Worm (Caenorhabditis elegans) whole organism, early embryonic: ENCODE results near the gene Y32G9A.5.
A peak's percentile ranks its signal among the peaks of the same experiment; 100 is the strongest.

ENCODE experiments used
- aly-1 ChIP-seq: sonication (generic microtip); optimal IDR thresholded peaks from 2 replicates; lab custom pipeline; 2016; ENCODE audit warnings: missing genetic modification characterization, missing compliant biosample characterization
- ama-1 ChIP-seq: fragments of 150-350 bp; optimal IDR thresholded peaks from 2 replicates; lab custom pipeline; 2014
- ceh-13 ChIP-seq: fragments of 200-800 bp; sonication (Bioruptor generic); optimal IDR thresholded peaks from 2 replicates; lab custom pipeline; 2018; ENCODE audit warnings: mild to moderate bottlenecking, missing genetic modification characterization, missing compliant biosample characterization
- hnd-1 ChIP-seq: sonication (generic microtip); optimal IDR thresholded peaks from 2 replicates; lab custom pipeline; 2016; ENCODE audit warnings: missing genetic modification characterization, missing compliant biosample characterization
- tra-4 ChIP-seq: sonication (generic microtip); optimal IDR thresholded peaks from 2 replicates; lab custom pipeline; 2017; ENCODE audit warnings: missing genetic modification characterization, missing compliant biosample characterization

DNA sequence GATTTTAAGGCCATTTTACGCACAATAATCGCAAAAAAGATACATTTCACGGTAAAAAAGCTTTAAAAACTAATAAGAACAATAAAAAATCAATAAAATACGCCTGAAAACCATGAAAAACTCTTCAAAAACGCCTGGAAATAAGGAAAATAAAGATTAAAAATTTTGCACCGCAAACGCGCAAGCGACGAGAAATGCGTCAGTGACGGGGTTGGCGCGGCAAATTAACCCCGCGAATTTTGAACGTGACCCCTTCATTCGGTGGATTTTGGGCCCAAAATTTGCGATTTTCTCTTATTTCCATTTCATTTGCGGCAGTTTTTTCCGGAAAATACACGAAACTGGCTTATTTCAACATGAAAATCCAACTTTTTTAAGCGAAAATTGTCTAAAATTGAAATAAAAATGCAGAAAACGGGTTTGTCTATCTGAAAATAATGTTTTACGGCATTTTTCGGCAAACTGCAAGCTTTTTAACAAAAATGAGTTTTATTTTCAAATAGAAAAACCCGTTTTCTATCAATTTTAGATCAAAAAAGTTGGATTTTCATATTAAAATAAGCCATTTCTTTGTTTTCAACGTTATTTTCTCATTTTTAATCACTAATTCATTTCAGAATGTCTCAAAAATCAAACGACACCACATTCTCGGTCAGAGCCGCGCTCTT lies 38.7 kb upstream of the Y32G9A.5 start, which contains the start of gene knl-3:
- peak; percentile 29 for TF ChIP-seq tra-4 (tag; lab: Kevin White, UChicago)
- TF ChIP-seq ceh-13 (GFP tag; lab: Kevin White, UChicago) = no peak
- TF ChIP-seq aly-1 (tag; lab: Kevin White, UChicago) = no peak
- peak; percentile 32 for TF ChIP-seq hnd-1 (tag; lab: Kevin White, UChicago)
- no peak for TF ChIP-seq ama-1 (lab: Kevin White, UChicago)
